Worm (Caenorhabditis elegans): Measurements from ENCODE around the gene mca-3.

The mca-3 gene

ce11 chrIV:3166896-3167295, 33.9 kb upstream of the mca-3 start:
- TF ChIP-seq nhr-28 (tag; optimal IDR thresholded peaks at IDR 0.05): no peak
- TF ChIP-seq pqm-1 (tag; optimal IDR thresholded peaks at IDR 0.05): peak; percentile 83
- TF ChIP-seq skn-1 (tag; optimal IDR thresholded peaks at IDR 0.05): no peak
- TF ChIP-seq jun-1 (tag; optimal IDR thresholded peaks at IDR 0.05): peak; percentile 29
- TF ChIP-seq elt-2 (tag; optimal IDR thresholded peaks at IDR 0.05): peak; percentile 91
- peak; percentile 63 for TF ChIP-seq pha-4 (tag; optimal IDR thresholded peaks at IDR 0.05)
- TF ChIP-seq lin-15B (tag; optimal IDR thresholded peaks at IDR 0.05): no peak

ce11 chrIV:3165365-3165764, 32.4 kb upstream of the mca-3 start:
- TF ChIP-seq ztf-11 (tag; optimal IDR thresholded peaks at IDR 0.05) (no peak), ceh-28 (tag; optimal IDR thresholded peaks at IDR 0.05) (no peak), elt-1 (tag; optimal IDR thresholded peaks at IDR 0.05) (peak; percentile 94), ama-1 (optimal IDR thresholded peaks at IDR 0.05) (no peak)

ce11 chrIV:3163562-3163961, 30.6 kb upstream of the mca-3 start:
- TF ChIP-seq nfya-1 (tag; optimal IDR thresholded peaks at IDR 0.05; ENCODE audit: insufficient read depth) (peak; percentile 40), lin-39 (tag; optimal IDR thresholded peaks at IDR 0.05) (peak; percentile 62), hmg-11 (tag; optimal IDR thresholded peaks at IDR 0.05) (peak; percentile 60), unc-39 (tag; optimal IDR thresholded peaks at IDR 0.05) (no peak), eor-1 (tag; optimal IDR thresholded peaks at IDR 0.05) (no peak), ama-1 (optimal IDR thresholded peaks at IDR 0.05) (no peak)

ce11 chrIV:3160785-3161184, 27.8 kb upstream of the mca-3 start:
- peak; percentile 51 for TF ChIP-seq ama-1 (optimal IDR thresholded peaks at IDR 0.05)
- peak; percentile 62 for TF ChIP-seq lin-15B (tag; optimal IDR thresholded peaks at IDR 0.05)
- TF ChIP-seq ZK546.5 (tag; optimal IDR thresholded peaks at IDR 0.05): no peak
- TF ChIP-seq fkh-2 (tag; optimal IDR thresholded peaks at IDR 0.05): peak; percentile 81
- TF ChIP-seq skn-1 (tag; optimal IDR thresholded peaks at IDR 0.05): peak; percentile 80
- peak; percentile 97 for TF ChIP-seq hmg-11 (tag; optimal IDR thresholded peaks at IDR 0.05)
- TF ChIP-seq pha-4 (tag; optimal IDR thresholded peaks at IDR 0.05): peak; percentile 92
- peak; percentile 59 for TF ChIP-seq R02D3.7 (tag; optimal IDR thresholded peaks at IDR 0.05)
- no peak for TF ChIP-seq fkh-10 (GFP tag; optimal IDR thresholded peaks at IDR 0.05)
- TF ChIP-seq ztf-4 (tag; optimal IDR thresholded peaks at IDR 0.05): no peak
- TF ChIP-seq tbx-2 (tag; optimal IDR thresholded peaks at IDR 0.05): peak; percentile 59
- peak; percentile 94 for TF ChIP-seq egl-5 (tag; optimal IDR thresholded peaks at IDR 0.05)
- TF ChIP-seq nfya-1 (tag; optimal IDR thresholded peaks at IDR 0.05; ENCODE audit: insufficient read depth): peak; percentile 95
- TF ChIP-seq nhr-25 (tag; optimal IDR thresholded peaks at IDR 0.05): peak; percentile 79
- peak; percentile 24 for TF ChIP-seq ceh-82 (tag; optimal IDR thresholded peaks at IDR 0.05)
- peak; percentile 51 for TF ChIP-seq snpc-4 (tag; optimal IDR thresholded peaks at IDR 0.05)
- peak; percentile 58 for TF ChIP-seq elt-1 (tag; optimal IDR thresholded peaks at IDR 0.05)
- TF ChIP-seq ceh-28 (tag; optimal IDR thresholded peaks at IDR 0.05): peak; percentile 98
- no peak for TF ChIP-seq zag-1 (tag; optimal IDR thresholded peaks at IDR 0.05)
- peak; percentile 74 for TF ChIP-seq elt-2 (tag; optimal IDR thresholded peaks at IDR 0.05)
- peak; percentile 44 for TF ChIP-seq lsy-12 (tag; optimal IDR thresholded peaks at IDR 0.05)
- peak; percentile 67 for TF ChIP-seq mdl-1 (tag; optimal IDR thresholded peaks at IDR 0.05)
- TF ChIP-seq nhr-11 (tag; optimal IDR thresholded peaks at IDR 0.05): peak; percentile 79
- TF ChIP-seq ceh-9 (tag; optimal IDR thresholded peaks at IDR 0.05): no peak
- TF ChIP-seq lin-39 (tag; optimal IDR thresholded peaks at IDR 0.05): peak; percentile 82
- TF ChIP-seq ceh-16 (tag; optimal IDR thresholded peaks at IDR 0.05): no peak
- TF ChIP-seq eor-1 (tag; optimal IDR thresholded peaks at IDR 0.05): no peak
- TF ChIP-seq unc-62 (GFP tag; optimal IDR thresholded peaks at IDR 0.05): peak; percentile 71
- TF ChIP-seq egl-27 (tag; optimal IDR thresholded peaks at IDR 0.05): peak; percentile 69
- peak; percentile 82 for TF ChIP-seq pqm-1 (tag; optimal IDR thresholded peaks at IDR 0.05)
- TF ChIP-seq nhr-23 (tag; optimal IDR thresholded peaks at IDR 0.05): peak; percentile 81
- peak; percentile 90 for TF ChIP-seq nhr-43 (tag; optimal IDR thresholded peaks at IDR 0.05; ENCODE audit: poor library complexity, severe bottlenecking)
- peak; percentile 5 for TF ChIP-seq nhr-77 (tag; optimal IDR thresholded peaks at IDR 0.05)
- no peak for TF ChIP-seq daf-12 (tag; optimal IDR thresholded peaks at IDR 0.05)
- no peak for TF ChIP-seq nhr-237 (tag; optimal IDR thresholded peaks at IDR 0.05)
- TF ChIP-seq jun-1 (tag; optimal IDR thresholded peaks at IDR 0.05): peak; percentile 82
